Worm (Caenorhabditis elegans) whole organism, L1 larva: ENCODE data around the gene epic-3.

ENCODE experiments used
- C04F5.9 ChIP-seq: sonication (generic microtip); optimal IDR thresholded peaks from 2 replicates; lab custom pipeline; 2016; ENCODE audit warnings: missing genetic modification characterization, missing compliant biosample characterization
- Y116A8C.19 ChIP-seq: sonication (generic microtip); optimal IDR thresholded peaks from 2 replicates; lab custom pipeline; 2016; ENCODE audit warnings: missing compliant biosample characterization, missing genetic modification characterization, borderline replicate concordance
- aha-1 ChIP-seq: fragments of 150-350 bp; optimal IDR thresholded peaks from 2 replicates; lab custom pipeline; 2014; ENCODE audit warnings: missing biosample characterization, missing genetic modification characterization
- aly-2 ChIP-seq: fragments of 150-350 bp; optimal IDR thresholded peaks from 2 replicates; lab custom pipeline; 2014; ENCODE audit warnings: missing biosample characterization, missing genetic modification characterization
- ama-1 ChIP-seq: fragments of 150-350 bp; optimal IDR thresholded peaks from 2 replicates; lab custom pipeline; 2014
- blmp-1 ChIP-seq: fragments of 150-350 bp; optimal IDR thresholded peaks from 2 replicates; lab custom pipeline; 2014; ENCODE audit warnings: missing biosample characterization, missing genetic modification characterization
- ceh-63 ChIP-seq: fragments of 200-800 bp; sonication (Bioruptor generic); optimal IDR thresholded peaks from 2 replicates; lab custom pipeline; 2018; ENCODE audit warnings: mild to moderate bottlenecking, missing genetic modification characterization, missing compliant biosample characterization
- ceh-82 ChIP-seq, 3 experiments: fragments of 150-350 bp in 1 of 3; sonication (generic microtip) in 2 of 3; optimal IDR thresholded peaks; 2 replicates each; lab custom pipeline; 2014 to 2017; ENCODE audit warnings: missing biosample characterization in 3 of 3, missing genetic modification characterization in 3 of 3
- ceh-88 ChIP-seq: fragments of 200-800 bp; sonication (Bioruptor generic); IDR thresholded peaks from 2 replicates; pipeline ENCODE4 v1.3.6; 2022; ENCODE audit warnings: missing genetic modification characterization, missing compliant biosample characterization
- dsc-1 ChIP-seq: sonication (generic microtip); optimal IDR thresholded peaks from 2 replicates; lab custom pipeline; 2016; ENCODE audit warnings: mild to moderate bottlenecking, missing genetic modification characterization, missing compliant biosample characterization
- efl-1 ChIP-seq, 4 experiments: fragments of 150-350 bp; optimal IDR thresholded peaks in 3 of 4; peaks in 1 of 4; 1 replicate in 1 of 4; 2 replicates in 3 of 4; lab custom pipeline; 2014; ENCODE audit warnings: missing biosample characterization in 2 of 4, missing genetic modification characterization in 2 of 4, missing genetic modification reagents in 2 of 4
- efl-3 ChIP-seq: fragments of 200-800 bp; sonication (Bioruptor generic); optimal IDR thresholded peaks from 2 replicates; lab custom pipeline; 2018; ENCODE audit warnings: mild to moderate bottlenecking, missing genetic modification characterization, missing compliant biosample characterization
- egl-13 ChIP-seq: sonication (generic microtip); optimal IDR thresholded peaks from 2 replicates; lab custom pipeline; 2016; ENCODE audit warnings: missing genotype, missing genetic modification reagents, missing genetic modification characterization, missing compliant biosample characterization
- egl-27 ChIP-seq, 2 experiments: fragments of 150-350 bp in 1 of 2; sonication (generic microtip); optimal IDR thresholded peaks; 3 replicates each; lab custom pipeline; 2017 to 2018; ENCODE audit warnings: missing biosample characterization in 2 of 2, missing genetic modification characterization in 2 of 2, missing genetic modification reagents in 2 of 2
- elt-2 ChIP-seq: sonication (generic microtip); optimal IDR thresholded peaks from 2 replicates; lab custom pipeline; 2016; ENCODE audit warnings: missing genetic modification characterization, mild to moderate bottlenecking, inconsistent platforms, missing compliant biosample characterization, missing genetic modification reagents
- elt-3 ChIP-seq, 6 experiments: fragments of 150-350 bp in 1 of 6; sonication (generic microtip); optimal IDR thresholded peaks; 2 replicates each; lab custom pipeline; 2017 to 2018; ENCODE audit warnings: missing biosample characterization in 6 of 6, missing genetic modification characterization in 6 of 6, inconsistent platforms in 1 of 6
- ets-5 ChIP-seq: fragments of 200-800 bp; sonication (Bioruptor generic); IDR thresholded peaks from 2 replicates; pipeline ENCODE4 v1.3.6; 2022; ENCODE audit warnings: missing genetic modification characterization, missing compliant biosample characterization
- fkh-4 ChIP-seq: sonication (generic microtip); optimal IDR thresholded peaks from 2 replicates; lab custom pipeline; 2016; ENCODE audit warnings: missing compliant biosample characterization, missing genetic modification characterization, borderline replicate concordance
- grh-1 ChIP-seq: fragments of 200-800 bp; sonication (Bioruptor generic); IDR thresholded peaks from 2 replicates; pipeline ENCODE4 v1.3.6; 2022; ENCODE audit warnings: missing genetic modification reagents, missing genetic modification characterization, missing compliant biosample characterization
- hlh-17 ChIP-seq: fragments of 200-800 bp; sonication (Bioruptor generic); optimal IDR thresholded peaks from 2 replicates; lab custom pipeline; 2018; ENCODE audit warnings: missing genetic modification characterization, mild to moderate bottlenecking, missing compliant biosample characterization, moderate library complexity, borderline replicate concordance
- lin-13 ChIP-seq: fragments of 150-350 bp; optimal IDR thresholded peaks from 2 replicates; lab custom pipeline; 2014; ENCODE audit warnings: missing biosample characterization, missing genetic modification reagents, missing genetic modification characterization
- lin-39 ChIP-seq: fragments of 150-350 bp; optimal IDR thresholded peaks from 2 replicates; lab custom pipeline; 2014; ENCODE audit warnings: missing biosample characterization, missing genetic modification reagents, missing genetic modification characterization
- lir-3 ChIP-seq: sonication (generic microtip); optimal IDR thresholded peaks from 2 replicates; lab custom pipeline; 2016; ENCODE audit warnings: mild to moderate bottlenecking, missing genetic modification characterization, moderate library complexity, missing compliant biosample characterization; ENCODE audit not compliant: poor library complexity
- lsy-2 ChIP-seq, 2 experiments: fragments of 150-350 bp; optimal IDR thresholded peaks; 2 replicates each; lab custom pipeline; 2014; ENCODE audit warnings: missing biosample characterization in 2 of 2, missing genetic modification characterization in 2 of 2
- nhr-11 ChIP-seq: fragments of 150-350 bp; optimal IDR thresholded peaks from 2 replicates; lab custom pipeline; 2014; ENCODE audit warnings: missing biosample characterization, missing genetic modification characterization
- nhr-28 ChIP-seq: fragments of 150-350 bp; optimal IDR thresholded peaks from 2 replicates; lab custom pipeline; 2014; ENCODE audit warnings: missing biosample characterization, missing genetic modification characterization
- nhr-47 ChIP-seq: sonication (generic microtip); optimal IDR thresholded peaks from 2 replicates; lab custom pipeline; 2016; ENCODE audit warnings: mild to moderate bottlenecking, missing genetic modification characterization, moderate library complexity, missing compliant biosample characterization
- nhr-71 ChIP-seq: sonication (generic microtip); optimal IDR thresholded peaks from 2 replicates; lab custom pipeline; 2016; ENCODE audit warnings: mild to moderate bottlenecking, missing genetic modification characterization, moderate library complexity, missing compliant biosample characterization
- nhr-77 ChIP-seq: fragments of 150-350 bp; optimal IDR thresholded peaks from 2 replicates; lab custom pipeline; 2014; ENCODE audit warnings: missing biosample characterization, missing genetic modification characterization
- nhr-84 ChIP-seq: sonication (generic microtip); optimal IDR thresholded peaks from 2 replicates; lab custom pipeline; 2017; ENCODE audit warnings: missing biosample characterization, missing genetic modification characterization
- nhr-85 ChIP-seq: sonication (generic microtip); peaks from one replicate; lab custom pipeline; 2016; ENCODE audit warnings: missing genetic modification characterization, inconsistent platforms, missing compliant biosample characterization
- nhr-90 ChIP-seq: sonication (generic microtip); optimal IDR thresholded peaks from 2 replicates; lab custom pipeline; 2016; ENCODE audit warnings: mild to moderate bottlenecking, missing genetic modification characterization, missing compliant biosample characterization; ENCODE audit not compliant: poor library complexity
- pax-3 ChIP-seq: fragments of 200-800 bp; sonication (Bioruptor generic); optimal IDR thresholded peaks from 2 replicates; lab custom pipeline; 2018; ENCODE audit warnings: mild to moderate bottlenecking, missing genetic modification characterization, moderate library complexity, missing compliant biosample characterization
- pqm-1 ChIP-seq: sonication (generic microtip); optimal IDR thresholded peaks from 3 replicates; lab custom pipeline; 2017; ENCODE audit warnings: missing biosample characterization, missing genetic modification characterization
- skn-1 ChIP-seq: fragments of 150-350 bp; optimal IDR thresholded peaks from 2 replicates; lab custom pipeline; 2014; ENCODE audit warnings: missing biosample characterization, missing genetic modification characterization
- snpc-4 ChIP-seq: fragments of 150-350 bp; optimal IDR thresholded peaks from 2 replicates; lab custom pipeline; 2014; ENCODE audit warnings: missing biosample characterization, missing genetic modification characterization
- snu-23 ChIP-seq: sonication (generic microtip); optimal IDR thresholded peaks from 2 replicates; lab custom pipeline; 2016; ENCODE audit warnings: missing genetic modification characterization, missing compliant biosample characterization
- sox-4 ChIP-seq: sonication (generic microtip); optimal IDR thresholded peaks from 2 replicates; lab custom pipeline; 2016; ENCODE audit warnings: missing genetic modification characterization, missing compliant biosample characterization
- sptf-1 ChIP-seq: fragments of 150-350 bp; optimal IDR thresholded peaks from 2 replicates; lab custom pipeline; 2014; ENCODE audit warnings: missing biosample characterization, missing genetic modification characterization
- unc-130 ChIP-seq: fragments of 150-350 bp; optimal IDR thresholded peaks from 2 replicates; lab custom pipeline; 2017; ENCODE audit warnings: missing biosample characterization, missing genetic modification characterization, inconsistent platforms
- unc-30 ChIP-seq: sonication (generic microtip); optimal IDR thresholded peaks from 2 replicates; lab custom pipeline; 2017; ENCODE audit warnings: missing biosample characterization, missing genetic modification characterization
- unc-62 ChIP-seq: fragments of 150-350 bp; optimal IDR thresholded peaks from 2 replicates; lab custom pipeline; 2014; ENCODE audit warnings: missing biosample characterization, missing genetic modification reagents, missing genetic modification characterization
- unc-86 ChIP-seq: sonication (generic microtip); optimal IDR thresholded peaks from 2 replicates; lab custom pipeline; 2016; ENCODE audit warnings: missing genetic modification characterization, missing compliant biosample characterization
- vab-15 ChIP-seq: sonication (generic microtip); optimal IDR thresholded peaks from 2 replicates; lab custom pipeline; 2017; ENCODE audit warnings: missing genotype, mild to moderate bottlenecking, missing genetic modification characterization, missing compliant biosample characterization
- ztf-11 ChIP-seq, 2 experiments: sonication (generic microtip); optimal IDR thresholded peaks; 2 replicates each; lab custom pipeline; 2016 to 2017; ENCODE audit warnings: missing genetic modification characterization in 2 of 2, missing biosample characterization in 1 of 2, missing compliant biosample characterization in 1 of 2
- ztf-4 ChIP-seq: fragments of 150-350 bp; optimal IDR thresholded peaks from 2 replicates; lab custom pipeline; 2014; ENCODE audit warnings: missing biosample characterization, missing genetic modification characterization

The epic-3 gene

DNA sequence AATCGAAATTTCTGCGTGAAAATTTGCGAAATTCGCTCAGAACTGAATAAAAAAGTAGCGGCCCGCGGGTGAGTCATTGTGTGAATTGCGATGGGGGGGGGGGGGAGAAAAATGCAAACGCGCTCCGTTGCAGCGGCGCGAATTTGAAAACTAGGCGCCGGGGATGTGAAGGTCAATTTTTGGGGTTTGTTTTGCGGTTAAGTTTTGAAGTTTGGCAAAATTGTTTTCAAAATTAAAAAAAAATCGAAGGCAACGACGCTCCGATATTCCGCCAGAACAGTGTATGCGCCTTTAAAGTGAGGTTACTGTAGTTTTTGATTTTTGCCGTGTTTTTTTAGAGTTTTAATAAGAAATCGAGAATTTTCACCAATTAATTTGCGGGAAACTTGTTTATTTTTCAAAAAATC lies 14.1 kb upstream of the epic-3 start (continued):
- peak; percentile 12 for TF ChIP-seq dsc-1
- TF ChIP-seq snpc-4 (tag; lab: Kevin White, UChicago): peak; percentile 16
- TF ChIP-seq sptf-1 (tag; lab: Kevin White, UChicago): no peak
- no peak for TF ChIP-seq lir-3 (tag; lab: Kevin White, UChicago)
- peak; percentile 32 for TF ChIP-seq unc-86
- TF ChIP-seq unc-62 (GFP tag; lab: Kevin White, UChicago): no peak
- TF ChIP-seq efl-3 (GFP tag; lab: Kevin White, UChicago): no peak
- TF ChIP-seq sox-4 (tag; lab: Kevin White, UChicago): no peak
- TF ChIP-seq lsy-2 (tag; optimal IDR thresholded peaks at IDR 0.05; lab: Kevin White, UChicago): peak; percentile 4 to 54
- TF ChIP-seq lin-39 (tag; lab: Kevin White, UChicago): no peak
- TF ChIP-seq nhr-11: no peak
- TF ChIP-seq lin-13 (GFP tag; lab: Kevin White, UChicago): peak; percentile 64
- TF ChIP-seq snu-23 (GFP tag; lab: Kevin White, UChicago): peak; percentile 44
- no peak for TF ChIP-seq egl-13 (tag; lab: Kevin White, UChicago)
- TF ChIP-seq unc-130: no peak

DNA sequence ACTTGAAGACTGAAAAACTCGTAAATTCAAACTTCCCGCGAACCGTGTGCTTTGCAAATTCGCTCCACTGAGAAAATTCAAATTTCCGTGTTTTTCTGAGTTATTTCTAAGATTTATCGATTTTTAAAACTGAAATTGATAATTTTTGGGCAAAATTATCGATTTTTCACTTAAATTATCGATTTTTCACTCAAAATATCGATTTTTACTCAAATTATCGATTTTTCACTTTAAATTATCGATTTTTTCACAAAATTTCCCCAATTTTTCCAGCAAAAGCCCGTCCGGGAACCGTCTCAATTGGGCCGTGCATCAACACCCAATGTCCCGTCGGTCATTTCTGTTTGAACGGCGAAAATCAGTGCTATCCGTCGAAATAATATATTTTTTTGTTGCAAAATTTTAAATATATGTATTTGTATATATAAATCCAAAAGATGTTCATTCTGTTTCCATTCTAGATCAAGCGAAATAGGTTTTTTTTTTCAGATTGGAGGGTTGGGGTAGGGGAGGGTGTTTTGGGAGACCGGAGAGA lies 3.4 kb upstream of the epic-3 start:
- peak; percentile 47 for TF ChIP-seq nhr-85
- no peak for TF ChIP-seq unc-30 (tag; lab: Kevin White, UChicago)

DNA sequence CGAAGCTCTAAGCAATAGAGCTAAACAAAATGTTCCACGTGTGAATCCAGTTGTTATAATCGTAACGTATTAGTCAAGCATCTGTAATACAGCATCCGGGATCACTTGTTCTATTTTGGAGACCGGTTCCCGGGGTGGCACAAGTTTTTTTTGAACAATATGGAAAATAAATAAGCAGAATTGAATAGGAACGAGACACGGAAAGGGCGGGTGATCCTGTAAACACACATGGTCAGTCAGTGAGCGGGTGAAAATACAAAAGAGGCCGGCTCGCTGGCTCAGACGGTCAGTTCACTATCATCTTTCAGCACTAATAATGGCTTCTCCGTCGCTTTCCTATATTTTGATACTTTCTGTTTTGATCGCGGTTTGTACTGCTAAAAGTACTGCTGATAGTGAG lies 1.7 kb upstream of the epic-3 start, which contains the start of gene K08D12.8:
TSS of gene K08D12.8 (plus strand) at position 301 of the 400 bp plus-strand sequence.
- no peak for TF ChIP-seq elt-3 (tag; optimal IDR thresholded peaks at IDR 0.05; lab: Kevin White, UChicago)
- TF ChIP-seq nhr-11: no peak
- no peak for TF ChIP-seq efl-1 (optimal IDR thresholded peaks at IDR 0.05; lab: Kevin White, UChicago)
- TF ChIP-seq efl-1 (GFP tag; optimal IDR thresholded peaks at IDR 0.05 in 1 of 2; lab: Kevin White, UChicago): no peak
- no peak for TF ChIP-seq ztf-11 (tag; optimal IDR thresholded peaks at IDR 0.05; lab: Kevin White, UChicago)
- TF ChIP-seq fkh-4 (tag; lab: Kevin White, UChicago): no peak
- no peak for TF ChIP-seq nhr-77 (tag; lab: Kevin White, UChicago)
- TF ChIP-seq nhr-90 (tag; lab: Kevin White, UChicago): no peak
- no peak for TF ChIP-seq nhr-28 (tag; lab: Kevin White, UChicago)

DNA sequence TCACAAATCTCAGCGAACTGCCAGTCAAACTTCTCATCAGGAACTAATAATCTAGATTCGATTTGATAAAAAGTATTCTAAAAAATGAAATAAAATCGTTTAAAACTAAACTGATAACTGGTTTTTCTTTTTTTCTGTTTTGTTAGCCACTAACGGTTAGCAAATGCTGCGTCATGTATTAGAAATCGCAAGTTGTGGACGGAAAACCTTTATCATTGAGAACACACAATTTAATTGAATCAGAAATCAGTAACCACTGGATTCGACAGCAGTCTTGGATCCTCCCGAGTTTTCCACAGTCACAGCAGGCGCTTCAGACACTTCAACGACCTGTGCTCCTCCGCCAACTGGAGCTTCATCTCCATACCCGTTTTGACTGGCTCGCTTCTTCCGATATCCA lies 1.2 kb downstream of the epic-3 start:
- TF ChIP-seq ceh-88 (GFP tag; lab: Robert Waterston, UW): no peak
- no peak for TF ChIP-seq elt-2 (tag; lab: Kevin White, UChicago)
- TF ChIP-seq pax-3 (tag; lab: Kevin White, UChicago): no peak
- no peak for TF ChIP-seq nhr-84 (tag; lab: Kevin White, UChicago)
- no peak for TF ChIP-seq ets-5 (GFP tag; lab: Robert Waterston, UW)
- TF ChIP-seq snpc-4 (tag; lab: Kevin White, UChicago): no peak
- no peak for TF ChIP-seq ztf-4 (tag; lab: Kevin White, UChicago)
- TF ChIP-seq ceh-63: no peak
- no peak for TF ChIP-seq aha-1 (tag; lab: Kevin White, UChicago)
- TF ChIP-seq egl-27 (tag; optimal IDR thresholded peaks at IDR 0.05; lab: Kevin White, UChicago): no peak
- TF ChIP-seq elt-3 (tag; optimal IDR thresholded peaks at IDR 0.05; lab: Kevin White, UChicago): peak in 1 of 6 experiments; percentile 18
- no peak for TF ChIP-seq Y116A8C.19
- no peak for TF ChIP-seq pqm-1 (tag; lab: Kevin White, UChicago)
- TF ChIP-seq ceh-82 (tag; optimal IDR thresholded peaks at IDR 0.05; lab: Kevin White, UChicago): no peak
- TF ChIP-seq nhr-47 (tag; lab: Kevin White, UChicago): peak; percentile 11
- TF ChIP-seq efl-1 (optimal IDR thresholded peaks at IDR 0.05; lab: Kevin White, UChicago): no peak
- peak in 1 of 2 experiments; percentile 72 for TF ChIP-seq efl-1 (GFP tag; optimal IDR thresholded peaks at IDR 0.05 in 1 of 2; lab: Kevin White, UChicago)
- 0 out of 2 replicates have a peak, but pooled peaks have one; percentile 31 for TF ChIP-seq grh-1 (GFP tag; lab: Robert Waterston, UW)
- no peak for TF ChIP-seq skn-1 (tag; lab: Kevin White, UChicago)
- peak; percentile 95 for TF ChIP-seq aly-2 (tag; lab: Kevin White, UChicago)
- TF ChIP-seq vab-15 (tag; lab: Kevin White, UChicago): no peak
- TF ChIP-seq ama-1 (lab: Kevin White, UChicago): no peak
- TF ChIP-seq hlh-17 (GFP tag; lab: Kevin White, UChicago): no peak
- TF ChIP-seq nhr-71 (tag; lab: Kevin White, UChicago): peak; percentile 25
- TF ChIP-seq unc-130: no peak
- no peak for TF ChIP-seq ztf-11 (tag; optimal IDR thresholded peaks at IDR 0.05; lab: Kevin White, UChicago)
- no peak for TF ChIP-seq blmp-1 (tag; lab: Kevin White, UChicago)
- no peak for TF ChIP-seq lir-3 (tag; lab: Kevin White, UChicago)
- no peak for TF ChIP-seq C04F5.9 (tag; lab: Kevin White, UChicago)
